Worm (Caenorhabditis elegans) whole organism, late embryonic: ENCODE measurements around the gene C07A9.5.

Source experiments
- ama-1 ChIP-seq: fragments of 150-350 bp; optimal IDR thresholded peaks from 2 replicates; lab custom pipeline; 2014
- ceh-30 ChIP-seq: fragments of 150-350 bp; optimal IDR thresholded peaks from 2 replicates; lab custom pipeline; 2014; ENCODE audit warnings: missing biosample characterization, missing genetic modification characterization
- fkh-10 ChIP-seq: fragments of 150-350 bp; optimal IDR thresholded peaks from 2 replicates; lab custom pipeline; 2014; ENCODE audit warnings: missing biosample characterization, missing genetic modification reagents, missing genetic modification characterization
- pha-4 ChIP-seq: fragments of 150-350 bp; optimal IDR thresholded peaks from 2 replicates; lab custom pipeline; 2018; ENCODE audit warnings: missing biosample characterization, missing genetic modification reagents, missing genetic modification characterization
- unc-42 ChIP-seq: sonication (generic microtip); optimal IDR thresholded peaks from 2 replicates; lab custom pipeline; 2016; ENCODE audit warnings: missing genotype, missing genetic modification characterization, missing compliant biosample characterization

ce11 chrIII:9699576-9699975 lies 16.9 kb upstream of the C07A9.5 start, which contains the start of gene tlk-1:
- TF ChIP-seq pha-4 (tag; lab: Kevin White, UChicago), result no peak
- no peak for TF ChIP-seq unc-42
- TF ChIP-seq fkh-10 (GFP tag; lab: Kevin White, UChicago), result no peak
- TF ChIP-seq ama-1 (lab: Kevin White, UChicago), result no peak
- no peak for TF ChIP-seq ceh-30 (tag; lab: Kevin White, UChicago)
